Fruit fly (Drosophila melanogaster): ENCODE measurements around the gene CG17375.

CG17375 gene

DNA sequence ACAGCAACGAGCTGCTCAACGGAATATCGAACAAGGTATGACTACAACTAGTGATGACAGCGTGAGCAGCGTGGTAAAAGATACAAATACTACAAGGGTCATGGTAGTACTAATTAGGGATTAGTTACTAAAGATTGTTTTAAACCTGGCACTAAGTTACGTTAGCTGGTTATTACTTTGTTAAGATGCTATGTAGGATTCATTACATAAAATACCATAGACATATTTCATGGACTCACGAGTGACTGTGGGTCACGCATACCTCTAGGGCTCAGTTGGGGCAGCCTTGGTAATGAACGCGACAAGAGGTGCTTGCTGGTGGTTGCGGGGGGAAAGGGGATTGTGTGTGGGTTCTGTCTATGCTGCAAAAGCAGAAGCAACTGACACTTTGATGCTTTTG is 30.7 kb downstream of the CG17375 start:
- TF ChIP-seq noc (tag; optimal IDR thresholded peaks at IDR 0.05): no peak

DNA sequence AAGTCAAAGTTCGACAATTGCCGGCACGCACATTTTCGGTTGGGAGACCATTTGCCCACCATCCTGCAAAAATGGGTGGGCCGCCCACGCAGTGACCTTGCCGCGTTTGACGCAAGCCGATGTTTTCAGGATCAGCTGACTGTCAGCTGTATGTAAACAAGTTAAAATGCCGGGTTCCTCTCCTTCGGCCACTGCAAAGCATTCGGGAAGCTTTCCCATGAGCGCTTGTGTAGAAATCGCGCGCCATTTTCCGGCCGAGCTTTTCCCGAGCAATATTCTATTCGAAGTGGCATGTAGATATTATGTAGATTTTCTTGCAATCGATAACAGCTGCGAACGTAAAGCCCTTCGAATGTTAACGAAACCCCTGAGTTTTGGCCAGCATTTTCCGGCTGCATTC is 31.9 kb downstream of the CG17375 start, which contains the start of gene CG17378:
Gene CG17378 (plus strand): TSS at position 397 of the 400 bp plus-strand sequence.
- no peak for TF ChIP-seq noc (tag; optimal IDR thresholded peaks at IDR 0.05)

DNA sequence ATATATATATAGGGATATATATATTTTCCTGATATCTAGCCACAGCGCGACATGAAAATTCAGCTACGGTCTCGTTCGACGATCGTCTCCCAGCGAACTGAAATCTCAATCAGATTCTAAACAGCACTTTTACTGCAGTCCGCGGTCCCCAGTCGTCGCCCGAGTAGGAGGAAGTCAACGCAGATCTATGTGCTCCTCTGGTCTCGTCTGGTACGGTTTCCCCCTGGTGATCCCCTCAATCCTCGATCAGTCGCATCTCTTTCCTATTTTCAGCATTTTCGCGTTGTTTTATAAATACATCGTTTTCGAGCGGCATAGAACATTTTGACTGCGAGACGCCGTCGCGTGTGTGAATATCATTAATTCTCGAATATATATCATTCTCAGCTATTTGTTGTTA is 32.9 kb downstream of the CG17375 start, which contains the start of gene LUBEL:
Gene LUBEL (minus strand): TSS at position 101 of the 400 bp plus-strand sequence.
- no peak for TF ChIP-seq noc (tag; optimal IDR thresholded peaks at IDR 0.05)

DNA sequence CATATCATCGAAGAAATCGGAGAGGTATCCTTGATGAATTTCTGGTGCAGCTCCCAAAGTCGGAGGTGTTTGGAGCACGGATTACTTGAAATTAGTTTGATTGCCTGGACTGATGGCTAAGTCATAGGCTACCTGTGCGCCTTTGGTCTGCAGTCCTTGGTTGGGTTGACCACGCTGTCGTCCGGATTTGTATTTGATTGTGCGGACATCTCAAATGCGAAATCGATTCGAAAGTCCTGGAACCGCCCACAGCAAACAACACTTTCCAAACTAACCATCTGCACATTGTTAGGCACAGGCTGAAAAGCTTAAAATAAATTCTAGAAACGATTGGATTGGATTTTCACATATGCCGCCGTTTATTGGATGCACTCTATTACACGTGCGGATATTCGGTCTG is 46.1 kb downstream of the CG17375 start, which contains the start of gene CG11322:
Gene CG11322 (minus strand): TSS at position 101 of the 400 bp plus-strand sequence.
- TF ChIP-seq noc (tag; optimal IDR thresholded peaks at IDR 0.05): no peak
